Fruit fly (Drosophila melanogaster) ovary, adult (tissue): ENCODE results near the gene fry.
A peak's percentile ranks its signal among the peaks of the same experiment; 100 is the strongest.

ENCODE experiments used
- CG17801 ChIP-seq: fragments of 200-800 bp; optimal IDR thresholded peaks from 2 replicates; lab custom pipeline; 2019; ENCODE audit warnings: missing biosample characterization, mild to moderate bottlenecking, missing genetic modification characterization, moderate library complexity; ENCODE audit not compliant: partially characterized antibody

fry gene

dm6 chr3L:9704162-9704748 lies 25.4 kb upstream of the fry start, which contains the start of gene CG16711:
Gene CG16711, plus strand, starts transcription at chr3L:9704331.
- TF ChIP-seq CG17801, result no peak

- TF ChIP-seq CG17801, result no peak
Observed at dm6 chr3L:9703495-9703894, 24.6 kb upstream of the fry start, which contains the start of gene CG6761. Gene CG6761, minus strand, starts transcription at chr3L:9703595.

dm6 chr3L:9698193-9698642 lies 19.3 kb upstream of the fry start, which contains the start of gene Ubc4:
Gene Ubc4, plus strand, starts transcription at chr3L:9698336.
- TF ChIP-seq CG17801, result peak; percentile 44

DNA sequence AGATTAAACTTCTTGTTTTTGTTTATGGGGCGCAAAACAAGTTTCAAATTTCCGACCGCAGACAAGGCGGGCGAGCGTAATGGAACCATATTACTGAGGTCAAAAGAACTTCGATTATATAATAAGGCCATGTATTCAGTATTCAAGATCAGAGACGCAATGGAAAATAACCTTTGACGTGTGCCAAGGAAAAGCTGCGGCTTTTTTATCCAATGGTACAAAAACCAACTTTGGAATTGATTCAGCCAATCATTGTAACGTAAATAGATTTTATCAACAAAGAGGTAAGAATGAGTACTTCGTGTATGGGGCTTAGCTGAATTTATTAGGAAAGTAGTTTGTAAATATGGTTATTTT lies 18.6 kb upstream of the fry start:
- no peak for TF ChIP-seq CG17801

DNA sequence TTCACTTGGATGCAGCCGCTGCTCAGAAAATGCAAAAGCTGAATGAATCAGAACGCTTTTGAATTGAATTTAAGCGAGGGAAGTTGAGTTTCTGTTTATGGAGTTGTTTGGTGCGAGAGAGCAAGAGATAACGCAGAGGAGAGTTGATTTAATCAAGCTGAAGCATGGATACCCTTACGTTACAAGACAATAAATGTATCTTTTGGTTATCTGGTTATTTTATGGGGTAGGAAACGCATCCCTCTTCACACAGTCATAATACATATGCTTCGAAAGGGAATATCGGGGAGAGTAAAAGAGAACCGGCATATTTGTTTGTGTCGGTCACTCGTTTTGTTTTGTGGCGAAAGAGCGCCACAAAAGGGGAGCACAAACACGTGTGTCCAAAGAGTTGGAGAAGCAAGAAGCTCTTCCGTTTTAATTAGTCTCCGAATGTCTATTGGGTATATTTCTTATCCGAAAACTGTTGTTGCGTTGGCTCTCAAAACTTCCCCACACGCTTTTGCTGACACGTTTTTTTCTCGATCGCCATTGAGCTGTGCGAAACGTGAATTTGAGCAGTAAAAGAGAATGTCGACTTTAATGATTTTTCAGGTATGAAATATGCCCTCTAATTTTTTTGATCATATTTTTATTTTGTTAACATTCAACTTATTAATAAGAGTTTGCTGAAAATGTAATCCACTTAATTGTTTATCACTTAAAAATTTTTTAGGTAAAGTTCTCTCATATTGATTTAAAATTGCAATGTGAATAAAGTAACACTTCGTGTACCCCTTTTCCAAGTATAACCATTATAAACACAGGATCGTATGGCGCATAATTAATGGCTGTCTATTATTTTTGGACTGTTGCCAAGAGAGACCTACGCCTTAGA lies 18.0 kb upstream of the fry start, which contains the start of gene Prps:
Gene Prps (minus strand): TSS at position 51 of the 877 bp plus-strand sequence.
- peak; percentile 68 for TF ChIP-seq CG17801

DNA sequence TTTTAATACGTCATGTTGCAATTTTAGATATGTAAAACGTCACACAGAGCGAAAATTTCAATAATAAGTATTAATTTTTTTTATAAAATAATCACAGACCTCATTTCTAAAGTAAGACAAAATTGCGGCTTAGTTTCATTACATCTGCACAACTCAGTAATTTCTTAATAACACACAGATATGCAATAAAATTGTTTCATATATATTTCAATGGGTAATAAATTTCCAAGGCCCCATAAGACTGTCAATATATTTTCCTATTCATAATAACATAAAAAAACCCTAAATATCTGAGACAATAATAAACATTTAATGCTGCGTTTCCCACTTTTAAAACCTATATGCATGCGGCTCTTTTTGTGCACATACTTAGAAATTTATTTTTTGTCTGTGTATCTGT lies 16.7 kb upstream of the fry start:
- TF ChIP-seq CG17801, result no peak

dm6 chr3L:9695242-9695641 lies 16.3 kb upstream of the fry start:
- TF ChIP-seq CG17801, result no peak

DNA sequence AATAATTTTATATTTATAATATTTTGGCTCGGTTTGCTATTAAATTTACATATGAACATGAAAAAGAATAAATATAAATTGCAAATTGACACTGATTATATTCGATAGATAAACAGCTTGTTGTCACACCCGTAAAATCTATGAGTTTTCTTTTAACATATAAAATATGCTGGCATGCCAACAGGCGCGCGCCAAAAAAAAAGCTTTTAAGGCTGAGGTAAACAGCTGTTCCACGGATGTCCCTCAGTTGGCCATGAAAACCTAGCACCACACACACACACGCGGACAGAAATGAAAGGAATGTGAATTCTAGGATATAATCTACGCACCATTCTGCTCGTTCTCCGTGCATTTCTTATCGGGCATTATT lies 15.9 kb upstream of the fry start:
- no peak for TF ChIP-seq CG17801

- TF ChIP-seq CG17801, result no peak
Observed at dm6 chr3L:9694169-9694866, 15.4 kb upstream of the fry start.

DNA sequence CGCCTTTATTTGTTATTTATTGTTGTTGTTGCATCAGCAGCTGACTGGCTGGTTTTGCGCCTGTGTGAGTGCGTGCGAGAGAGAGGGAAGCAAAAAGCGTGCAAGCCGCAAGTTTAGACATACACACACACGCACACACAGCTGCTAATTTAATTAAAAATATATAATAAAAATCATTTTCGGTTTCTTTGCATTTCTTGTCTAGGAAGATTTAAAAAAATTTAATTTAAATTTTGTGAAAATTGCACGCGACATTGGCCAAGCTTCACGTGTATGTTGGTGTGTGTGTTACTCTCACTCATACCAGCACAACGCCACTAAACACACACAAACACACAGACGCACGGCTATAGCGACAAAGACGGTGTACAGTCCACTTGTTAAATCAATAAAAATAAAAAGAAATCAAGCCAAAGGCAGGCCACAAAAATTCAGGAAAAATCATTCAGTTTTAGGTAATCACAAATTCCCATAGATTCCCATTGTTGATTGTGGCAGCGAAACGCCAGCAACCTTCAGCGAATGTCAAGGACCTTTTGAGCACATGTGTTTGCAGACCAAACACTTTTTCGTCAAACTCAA lies 14.7 kb upstream of the fry start:
- no peak for TF ChIP-seq CG17801

dm6 chr3L:9692892-9693551 lies 14.1 kb upstream of the fry start:
- peak; percentile 41 for TF ChIP-seq CG17801

DNA sequence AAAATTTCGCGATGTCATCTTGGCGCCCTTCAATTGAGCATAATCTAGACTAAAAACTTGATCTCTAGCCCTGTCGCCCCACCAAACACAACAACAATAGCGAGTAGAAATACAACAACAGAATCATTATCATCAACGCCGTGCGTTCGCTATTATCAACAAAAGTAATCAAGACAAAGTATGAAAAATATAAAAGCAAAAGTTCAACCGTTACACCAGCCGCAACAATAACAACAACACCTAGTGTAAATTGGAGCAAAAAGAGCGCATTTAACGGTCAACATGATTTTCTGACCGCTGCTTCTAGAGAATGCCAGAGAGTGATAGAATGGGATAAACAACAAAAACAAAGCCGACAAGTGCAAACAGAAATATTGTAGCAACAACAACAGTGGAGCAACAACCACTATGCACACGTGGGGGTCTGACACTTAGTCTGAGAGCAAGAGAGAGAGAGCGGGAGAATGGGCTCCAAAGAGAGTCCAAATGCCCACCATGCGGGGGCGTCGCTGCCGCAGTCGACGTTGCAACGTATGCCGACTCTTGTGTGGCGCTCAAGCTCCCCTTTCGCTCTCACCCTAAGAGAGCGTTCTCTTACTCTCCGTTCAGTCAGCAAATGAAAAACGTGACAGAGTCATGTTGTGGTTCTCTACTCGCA lies 13.5 kb upstream of the fry start:
- TF ChIP-seq CG17801, result peak; percentile 43

DNA sequence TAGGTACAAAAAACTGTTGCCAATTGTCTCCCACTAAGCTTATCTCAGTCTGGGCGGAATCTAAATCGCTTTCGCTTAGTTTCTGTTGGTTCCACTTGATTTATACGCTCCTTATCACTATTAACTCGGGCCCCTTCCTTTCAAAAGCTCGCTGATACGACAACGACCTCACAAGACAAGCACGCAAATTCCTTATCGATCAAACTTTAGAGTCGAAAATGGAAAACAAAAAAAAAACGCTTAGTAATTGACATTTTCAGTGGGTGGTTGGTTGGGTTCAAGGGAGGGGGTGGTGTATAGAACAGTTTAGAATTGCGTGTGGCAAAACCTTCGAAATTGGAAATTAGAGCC lies 12.5 kb upstream of the fry start:
- no peak for TF ChIP-seq CG17801

DNA sequence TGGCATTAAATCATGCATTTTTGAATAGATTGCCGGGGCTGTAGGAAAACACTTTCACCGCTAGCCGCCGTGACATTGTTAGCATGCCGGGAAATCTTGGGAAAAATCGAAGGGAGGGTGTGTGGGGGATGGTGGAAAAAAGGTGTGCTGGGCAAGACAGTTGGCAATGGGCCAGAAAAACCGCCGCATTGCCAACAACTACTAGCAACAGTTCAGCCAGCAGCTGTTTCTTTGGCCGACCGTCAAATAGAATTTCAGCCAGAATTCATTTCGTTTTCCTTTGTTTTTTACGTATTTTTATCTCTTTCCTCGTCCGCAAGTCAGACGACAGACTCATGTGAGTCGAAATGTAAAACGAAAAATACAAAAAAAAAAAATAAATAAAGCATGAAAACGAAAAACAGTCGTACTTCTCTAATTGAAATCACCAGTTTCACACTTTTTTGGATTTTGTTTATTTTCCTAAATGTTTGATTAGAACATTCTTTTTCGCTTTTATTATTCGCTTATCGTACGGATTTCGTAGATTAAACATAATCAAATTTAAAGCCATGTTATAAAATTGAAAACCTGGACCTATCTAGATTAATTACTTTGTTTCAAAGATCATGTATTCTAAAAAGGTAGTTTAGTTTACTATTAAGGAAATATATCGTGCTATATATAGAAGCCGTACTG lies 12.0 kb upstream of the fry start:
- TF ChIP-seq CG17801, result no peak

DNA sequence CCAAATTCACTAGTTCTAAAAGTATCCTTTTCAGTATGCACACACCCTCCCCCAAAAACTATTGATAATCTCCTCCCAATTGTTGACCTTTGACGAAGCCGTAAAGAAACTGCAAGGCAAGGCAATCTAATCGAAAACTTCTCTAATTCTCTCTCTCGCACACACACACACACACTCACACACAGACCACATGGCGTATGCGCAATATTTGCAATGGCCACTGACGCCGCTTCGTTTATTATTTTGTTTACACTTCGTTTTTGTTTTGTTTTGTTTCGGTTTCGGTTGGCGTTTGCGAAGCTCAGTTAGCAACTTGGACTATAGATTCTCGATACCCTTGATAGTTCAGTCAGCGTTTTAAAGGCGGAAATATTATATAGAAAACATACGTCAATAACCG lies 10.9 kb upstream of the fry start:
- TF ChIP-seq CG17801, result no peak
